Worm (Caenorhabditis elegans) whole organism, L1 larva: Measurements from ENCODE around the gene idpb-1.

ENCODE experiments used
- C04F5.9 ChIP-seq: sonication (generic microtip); optimal IDR thresholded peaks from 2 replicates; lab custom pipeline; 2016; ENCODE audit warnings: missing genetic modification characterization, missing compliant biosample characterization
- C16A3.4 ChIP-seq: fragments of 150-350 bp; optimal IDR thresholded peaks from 2 replicates; lab custom pipeline; 2014; ENCODE audit warnings: missing biosample characterization, missing genetic modification characterization
- F16B12.6 ChIP-seq: fragments of 150-350 bp; optimal IDR thresholded peaks from 2 replicates; lab custom pipeline; 2014; ENCODE audit warnings: missing biosample characterization, missing genetic modification characterization
- Y116A8C.19 ChIP-seq: sonication (generic microtip); optimal IDR thresholded peaks from 2 replicates; lab custom pipeline; 2016; ENCODE audit warnings: missing compliant biosample characterization, missing genetic modification characterization, borderline replicate concordance
- alr-1 ChIP-seq: fragments of 200-800 bp; sonication (Bioruptor generic); optimal IDR thresholded peaks from 2 replicates; lab custom pipeline; 2018; ENCODE audit warnings: borderline replicate concordance, mild to moderate bottlenecking, missing genetic modification characterization, missing compliant biosample characterization
- ama-1 ChIP-seq: fragments of 150-350 bp; optimal IDR thresholded peaks from 2 replicates; lab custom pipeline; 2014
- ceh-82 ChIP-seq, 3 experiments: fragments of 150-350 bp in 1 of 3; sonication (generic microtip) in 2 of 3; optimal IDR thresholded peaks; 2 replicates each; lab custom pipeline; 2014 to 2017; ENCODE audit warnings: missing biosample characterization in 3 of 3, missing genetic modification characterization in 3 of 3
- ceh-88 ChIP-seq: fragments of 200-800 bp; sonication (Bioruptor generic); IDR thresholded peaks from 2 replicates; pipeline ENCODE4 v1.3.6; 2022; ENCODE audit warnings: missing genetic modification characterization, missing compliant biosample characterization
- ces-1 ChIP-seq: fragments of 150-350 bp; optimal IDR thresholded peaks from 2 replicates; lab custom pipeline; 2014; ENCODE audit warnings: missing biosample characterization, missing genetic modification reagents, missing genetic modification characterization
- dsc-1 ChIP-seq: sonication (generic microtip); optimal IDR thresholded peaks from 2 replicates; lab custom pipeline; 2016; ENCODE audit warnings: mild to moderate bottlenecking, missing genetic modification characterization, missing compliant biosample characterization
- efl-3 ChIP-seq: fragments of 200-800 bp; sonication (Bioruptor generic); optimal IDR thresholded peaks from 2 replicates; lab custom pipeline; 2018; ENCODE audit warnings: mild to moderate bottlenecking, missing genetic modification characterization, missing compliant biosample characterization
- egl-13 ChIP-seq: sonication (generic microtip); optimal IDR thresholded peaks from 2 replicates; lab custom pipeline; 2016; ENCODE audit warnings: missing genotype, missing genetic modification reagents, missing genetic modification characterization, missing compliant biosample characterization
- elt-2 ChIP-seq: sonication (generic microtip); optimal IDR thresholded peaks from 2 replicates; lab custom pipeline; 2016; ENCODE audit warnings: missing genetic modification characterization, mild to moderate bottlenecking, inconsistent platforms, missing compliant biosample characterization, missing genetic modification reagents
- fkh-10 ChIP-seq: sonication (generic microtip); optimal IDR thresholded peaks from 2 replicates; lab custom pipeline; 2017; ENCODE audit warnings: missing biosample characterization, missing genetic modification reagents, missing genetic modification characterization
- fkh-4 ChIP-seq: sonication (generic microtip); optimal IDR thresholded peaks from 2 replicates; lab custom pipeline; 2016; ENCODE audit warnings: missing compliant biosample characterization, missing genetic modification characterization, borderline replicate concordance
- fos-1 ChIP-seq: fragments of 150-350 bp; optimal IDR thresholded peaks from 2 replicates; lab custom pipeline; 2014; ENCODE audit warnings: missing biosample characterization, missing genetic modification characterization
- grh-1 ChIP-seq: fragments of 200-800 bp; sonication (Bioruptor generic); IDR thresholded peaks from 2 replicates; pipeline ENCODE4 v1.3.6; 2022; ENCODE audit warnings: missing genetic modification reagents, missing genetic modification characterization, missing compliant biosample characterization
- hlh-17 ChIP-seq: fragments of 200-800 bp; sonication (Bioruptor generic); optimal IDR thresholded peaks from 2 replicates; lab custom pipeline; 2018; ENCODE audit warnings: missing genetic modification characterization, mild to moderate bottlenecking, missing compliant biosample characterization, moderate library complexity, borderline replicate concordance
- hpl-2 ChIP-seq: fragments of 150-350 bp; optimal IDR thresholded peaks from 2 replicates; lab custom pipeline; 2014; ENCODE audit warnings: missing biosample characterization, missing genetic modification reagents, missing genetic modification characterization
- irx-1 ChIP-seq: sonication (generic microtip); optimal IDR thresholded peaks from 2 replicates; lab custom pipeline; 2016; ENCODE audit warnings: missing genetic modification characterization, missing compliant biosample characterization
- lin-14 ChIP-seq: fragments of 200-800 bp; sonication (Bioruptor generic); optimal IDR thresholded peaks from 2 replicates; lab custom pipeline; 2018; ENCODE audit warnings: mild to moderate bottlenecking, missing genetic modification characterization, moderate library complexity, missing compliant biosample characterization
- lin-15B ChIP-seq: fragments of 150-350 bp; sonication (generic microtip); optimal IDR thresholded peaks from 3 replicates; lab custom pipeline; 2014; ENCODE audit warnings: missing biosample characterization, missing genetic modification characterization
- lin-35 ChIP-seq, 2 experiments: fragments of 150-350 bp; optimal IDR thresholded peaks; 2 replicates each; lab custom pipeline; 2014; ENCODE audit warnings: missing biosample characterization in 2 of 2, missing genetic modification characterization in 2 of 2, missing genetic modification reagents in 2 of 2
- lin-39 ChIP-seq: fragments of 150-350 bp; optimal IDR thresholded peaks from 2 replicates; lab custom pipeline; 2014; ENCODE audit warnings: missing biosample characterization, missing genetic modification reagents, missing genetic modification characterization
- lir-3 ChIP-seq: sonication (generic microtip); optimal IDR thresholded peaks from 2 replicates; lab custom pipeline; 2016; ENCODE audit warnings: mild to moderate bottlenecking, missing genetic modification characterization, moderate library complexity, missing compliant biosample characterization; ENCODE audit not compliant: poor library complexity
- lsy-2 ChIP-seq, 2 experiments: fragments of 150-350 bp; optimal IDR thresholded peaks; 2 replicates each; lab custom pipeline; 2014; ENCODE audit warnings: missing biosample characterization in 2 of 2, missing genetic modification characterization in 2 of 2
- mdl-1 ChIP-seq, 2 experiments: fragments of 150-350 bp; optimal IDR thresholded peaks; 2 replicates each; lab custom pipeline; 2014 to 2017; ENCODE audit warnings: missing biosample characterization in 2 of 2, missing genetic modification characterization in 2 of 2, inconsistent platforms in 1 of 2
- mef-2 ChIP-seq: fragments of 150-350 bp; optimal IDR thresholded peaks from 2 replicates; lab custom pipeline; 2014; ENCODE audit warnings: missing biosample characterization, missing genetic modification characterization
- mep-1 ChIP-seq: fragments of 150-350 bp; optimal IDR thresholded peaks from 2 replicates; lab custom pipeline; 2014; ENCODE audit warnings: missing biosample characterization, missing genetic modification characterization
- nhr-11 ChIP-seq: fragments of 150-350 bp; optimal IDR thresholded peaks from 2 replicates; lab custom pipeline; 2014; ENCODE audit warnings: missing biosample characterization, missing genetic modification characterization
- nhr-12 ChIP-seq: sonication (generic microtip); optimal IDR thresholded peaks from 2 replicates; lab custom pipeline; 2017; ENCODE audit warnings: missing biosample characterization, missing genetic modification characterization
- nhr-20 ChIP-seq: sonication (generic microtip); optimal IDR thresholded peaks from 2 replicates; lab custom pipeline; 2016; ENCODE audit warnings: mild to moderate bottlenecking, missing genetic modification characterization, missing compliant biosample characterization
- nhr-47 ChIP-seq: sonication (generic microtip); optimal IDR thresholded peaks from 2 replicates; lab custom pipeline; 2016; ENCODE audit warnings: mild to moderate bottlenecking, missing genetic modification characterization, moderate library complexity, missing compliant biosample characterization
- nhr-77 ChIP-seq: fragments of 150-350 bp; optimal IDR thresholded peaks from 2 replicates; lab custom pipeline; 2014; ENCODE audit warnings: missing biosample characterization, missing genetic modification characterization
- nhr-85 ChIP-seq: sonication (generic microtip); peaks from one replicate; lab custom pipeline; 2016; ENCODE audit warnings: missing genetic modification characterization, inconsistent platforms, missing compliant biosample characterization
- nhr-90 ChIP-seq: sonication (generic microtip); optimal IDR thresholded peaks from 2 replicates; lab custom pipeline; 2016; ENCODE audit warnings: mild to moderate bottlenecking, missing genetic modification characterization, missing compliant biosample characterization; ENCODE audit not compliant: poor library complexity
- pax-3 ChIP-seq: fragments of 200-800 bp; sonication (Bioruptor generic); optimal IDR thresholded peaks from 2 replicates; lab custom pipeline; 2018; ENCODE audit warnings: mild to moderate bottlenecking, missing genetic modification characterization, moderate library complexity, missing compliant biosample characterization
- pqm-1 ChIP-seq: sonication (generic microtip); optimal IDR thresholded peaks from 3 replicates; lab custom pipeline; 2017; ENCODE audit warnings: missing biosample characterization, missing genetic modification characterization
- skn-1 ChIP-seq: fragments of 150-350 bp; optimal IDR thresholded peaks from 2 replicates; lab custom pipeline; 2014; ENCODE audit warnings: missing biosample characterization, missing genetic modification characterization
- snpc-4 ChIP-seq: fragments of 150-350 bp; optimal IDR thresholded peaks from 2 replicates; lab custom pipeline; 2014; ENCODE audit warnings: missing biosample characterization, missing genetic modification characterization
- snu-23 ChIP-seq: sonication (generic microtip); optimal IDR thresholded peaks from 2 replicates; lab custom pipeline; 2016; ENCODE audit warnings: missing genetic modification characterization, missing compliant biosample characterization
- sup-37 ChIP-seq: fragments of 200-800 bp; sonication (Bioruptor generic); optimal IDR thresholded peaks from 2 replicates; lab custom pipeline; 2018; ENCODE audit warnings: mild to moderate bottlenecking, missing genetic modification characterization, missing compliant biosample characterization
- swsn-7 ChIP-seq: sonication (generic microtip); optimal IDR thresholded peaks from 2 replicates; lab custom pipeline; 2016; ENCODE audit warnings: missing genetic modification characterization, missing compliant biosample characterization
- tbx-2 ChIP-seq: sonication (generic microtip); optimal IDR thresholded peaks from 2 replicates; lab custom pipeline; 2016; ENCODE audit warnings: missing genetic modification characterization, missing compliant biosample characterization
- tlp-1 ChIP-seq: fragments of 150-350 bp; optimal IDR thresholded peaks from 2 replicates; lab custom pipeline; 2014; ENCODE audit warnings: missing biosample characterization, missing genetic modification characterization
- unc-130 ChIP-seq: fragments of 150-350 bp; optimal IDR thresholded peaks from 2 replicates; lab custom pipeline; 2017; ENCODE audit warnings: missing biosample characterization, missing genetic modification characterization, inconsistent platforms
- unc-30 ChIP-seq: sonication (generic microtip); optimal IDR thresholded peaks from 2 replicates; lab custom pipeline; 2017; ENCODE audit warnings: missing biosample characterization, missing genetic modification characterization
- unc-62 ChIP-seq: fragments of 150-350 bp; optimal IDR thresholded peaks from 2 replicates; lab custom pipeline; 2014; ENCODE audit warnings: missing biosample characterization, missing genetic modification reagents, missing genetic modification characterization
- unc-86 ChIP-seq: sonication (generic microtip); optimal IDR thresholded peaks from 2 replicates; lab custom pipeline; 2016; ENCODE audit warnings: missing genetic modification characterization, missing compliant biosample characterization
- xbp-1 ChIP-seq: sonication (generic microtip); optimal IDR thresholded peaks from 2 replicates; lab custom pipeline; 2016; ENCODE audit warnings: missing genetic modification characterization, missing compliant biosample characterization
- zag-1 ChIP-seq: fragments of 150-350 bp; optimal IDR thresholded peaks from 2 replicates; lab custom pipeline; 2014; ENCODE audit warnings: missing biosample characterization, missing genetic modification characterization
- zip-4 ChIP-seq: fragments of 200-800 bp; sonication (Bioruptor generic); optimal IDR thresholded peaks from 2 replicates; lab custom pipeline; 2018; ENCODE audit warnings: mild to moderate bottlenecking, missing genetic modification characterization, moderate library complexity, missing compliant biosample characterization
- ztf-11 ChIP-seq, 2 experiments: sonication (generic microtip); optimal IDR thresholded peaks; 2 replicates each; lab custom pipeline; 2016 to 2017; ENCODE audit warnings: missing genetic modification characterization in 2 of 2, missing biosample characterization in 1 of 2, missing compliant biosample characterization in 1 of 2

The idpb-1 gene

DNA sequence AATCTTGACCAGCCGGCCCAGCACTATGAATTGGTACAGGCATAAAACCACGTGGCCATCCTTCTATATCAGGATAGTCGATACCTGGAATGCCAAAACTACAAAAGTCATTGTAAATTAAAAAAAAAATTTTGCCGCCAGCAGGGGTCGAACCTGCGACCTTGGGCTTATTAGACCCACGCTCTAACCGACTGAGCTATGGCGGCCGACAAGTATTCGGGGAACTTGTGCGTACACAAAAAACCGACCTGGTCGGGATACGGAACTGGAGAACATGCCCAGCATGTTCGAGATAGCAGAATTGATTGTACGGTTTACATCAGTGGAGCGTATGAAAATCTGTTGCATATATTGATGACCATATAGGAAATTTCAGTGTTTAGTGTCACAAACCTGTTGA lies 44.5 kb upstream of the idpb-1 start:
- TF ChIP-seq grh-1 (GFP tag; lab: Robert Waterston, UW) (0 out of 2 replicates have a peak, but pooled peaks have one; percentile 21), tlp-1 (tag; lab: Kevin White, UChicago) (no peak), nhr-47 (tag; lab: Kevin White, UChicago) (peak; percentile 70), nhr-20 (tag; lab: Kevin White, UChicago) (peak; percentile 76), C04F5.9 (tag; lab: Kevin White, UChicago) (no peak), ama-1 (lab: Kevin White, UChicago) (no peak), nhr-11 (tag; lab: Kevin White, UChicago) (no peak), pqm-1 (tag; lab: Kevin White, UChicago) (no peak), nhr-85 (tag; lab: Kevin White, UChicago) (peak; percentile 81), lin-39 (no peak), dsc-1 (peak; percentile 52), snu-23 (GFP tag; lab: Kevin White, UChicago) (peak; percentile 79), hpl-2 (GFP tag; lab: Kevin White, UChicago) (no peak), nhr-77 (peak; percentile 23), F16B12.6 (tag; lab: Kevin White, UChicago) (peak; percentile 26), xbp-1 (tag; lab: Kevin White, UChicago) (peak; percentile 49), zag-1 (tag; lab: Kevin White, UChicago) (no peak), lin-15B (tag; lab: Kevin White, UChicago) (no peak), unc-130 (peak; percentile 38), ztf-11 (tag; optimal IDR thresholded peaks at IDR 0.05; lab: Kevin White, UChicago) (no peak), nhr-12 (tag; lab: Kevin White, UChicago) (no peak), unc-30 (tag; lab: Kevin White, UChicago) (no peak), lin-14 (peak; percentile 53), efl-3 (GFP tag; lab: Kevin White, UChicago) (no peak), mdl-1 (tag; optimal IDR thresholded peaks at IDR 0.05; lab: Kevin White, UChicago) (peak in 1 of 2 experiments; percentile 60), tbx-2 (tag; lab: Kevin White, UChicago) (peak; percentile 54), lir-3 (tag; lab: Kevin White, UChicago) (peak; percentile 38), nhr-90 (peak; percentile 74), mef-2 (tag; lab: Kevin White, UChicago) (no peak), skn-1 (tag; lab: Kevin White, UChicago) (peak; percentile 43), snpc-4 (tag; lab: Kevin White, UChicago) (peak; percentile 98), fkh-4 (tag; lab: Kevin White, UChicago) (no peak), unc-62 (GFP tag; lab: Kevin White, UChicago) (no peak), swsn-7 (peak; percentile 59), ceh-88 (no peak), C16A3.4 (peak; percentile 44), ceh-82 (tag; optimal IDR thresholded peaks at IDR 0.05; lab: Kevin White, UChicago) (peak in 2 of 3 experiments; percentile 11), pax-3 (tag; lab: Kevin White, UChicago) (peak; percentile 29), zip-4 (GFP tag; lab: Kevin White, UChicago) (peak; percentile 32), irx-1 (tag; lab: Kevin White, UChicago) (no peak), unc-86 (no peak), ces-1 (GFP tag; lab: Kevin White, UChicago) (no peak), hlh-17 (GFP tag; lab: Kevin White, UChicago) (no peak), mep-1 (tag; lab: Kevin White, UChicago) (peak; percentile 67), lin-35 (GFP tag; optimal IDR thresholded peaks at IDR 0.05; lab: Kevin White, UChicago) (peak; percentile 53 to 77), sup-37 (GFP tag; lab: Kevin White, UChicago) (no peak), elt-2 (tag; lab: Kevin White, UChicago) (peak; percentile 89), Y116A8C.19 (no peak), lsy-2 (tag; optimal IDR thresholded peaks at IDR 0.05; lab: Kevin White, UChicago) (peak; percentile 76 to 79), alr-1 (tag; lab: Kevin White, UChicago) (no peak), fos-1 (peak; percentile 29), egl-13 (tag; lab: Kevin White, UChicago) (no peak), fkh-10 (GFP tag; lab: Kevin White, UChicago) (no peak)
